Fruit fly (Drosophila melanogaster) whole organism, embryonic: ENCODE data around the gene Gpdh1.

Source experiments
- Atf3 ChIP-seq: fragments of 200-800 bp; sonication (Bioruptor generic); optimal IDR thresholded peaks from 3 replicates; lab custom pipeline; 2016; ENCODE audit warnings: missing biosample characterization, missing genetic modification characterization
- CG10979 ChIP-seq: fragments of 200-800 bp; sonication (Bioruptor generic); optimal IDR thresholded peaks from 2 replicates; lab custom pipeline; 2018; ENCODE audit warnings: missing biosample characterization, mild to moderate bottlenecking, missing genetic modification characterization, moderate library complexity
- CG12071 ChIP-seq: fragments of 200-800 bp; sonication (Bioruptor generic); optimal IDR thresholded peaks from 3 replicates; lab custom pipeline; 2018; ENCODE audit warnings: missing biosample characterization, mild to moderate bottlenecking, missing genetic modification characterization
- CG13123 ChIP-seq: fragments of 200-800 bp; sonication (Bioruptor generic); optimal IDR thresholded peaks from 2 replicates; lab custom pipeline; 2016; ENCODE audit warnings: missing biosample characterization, missing genetic modification characterization
- CG13775 ChIP-seq: fragments of 200-800 bp; sonication (Bioruptor generic); optimal IDR thresholded peaks from 3 replicates; lab custom pipeline; 2017; ENCODE audit warnings: missing biosample characterization, mild to moderate bottlenecking, missing genetic modification characterization
- CG14050 ChIP-seq: fragments of 200-800 bp; sonication (Bioruptor generic); IDR thresholded peaks from 3 replicates; pipeline ENCODE4 v1.3.6; 2022; ENCODE audit warnings: missing biosample characterization, missing genetic modification characterization
- CG17829 ChIP-seq: fragments of 200-800 bp; optimal IDR thresholded peaks from 2 replicates; lab custom pipeline; 2019; ENCODE audit warnings: missing biosample characterization, mild to moderate bottlenecking, missing genetic modification characterization, moderate library complexity
- CG1792 ChIP-seq: fragments of 200-800 bp; sonication (Bioruptor generic); optimal IDR thresholded peaks from 2 replicates; lab custom pipeline; 2016; ENCODE audit warnings: missing biosample characterization, missing genetic modification characterization
- CG1832 ChIP-seq: fragments of 200-800 bp; sonication (Bioruptor generic); optimal IDR thresholded peaks from 2 replicates; lab custom pipeline; 2017; ENCODE audit warnings: missing biosample characterization, mild to moderate bottlenecking, missing genetic modification characterization, inconsistent platforms
- CG32772 ChIP-seq: fragments of 200-800 bp; sonication (Bioruptor generic); IDR thresholded peaks from 2 replicates; pipeline ENCODE4 v1.3.6; 2022; ENCODE audit warnings: missing biosample characterization, missing genetic modification characterization
- CG3838 ChIP-seq: fragments of 200-800 bp; sonication (Bioruptor generic); optimal IDR thresholded peaks from 3 replicates; lab custom pipeline; 2016; ENCODE audit warnings: missing biosample characterization, missing genetic modification characterization
- CG4707 ChIP-seq: fragments of 200-800 bp; sonication (Bioruptor generic); optimal IDR thresholded peaks from 2 replicates; lab custom pipeline; 2018; ENCODE audit warnings: missing biosample characterization, mild to moderate bottlenecking, missing genetic modification characterization, moderate library complexity
- CG4730 ChIP-seq: fragments of 200-800 bp; sonication (Bioruptor generic); IDR thresholded peaks from 2 replicates; pipeline ENCODE4 v1.3.6; 2022; ENCODE audit warnings: missing biosample characterization, missing genetic modification characterization
- CG4820 ChIP-seq: fragments of 200-800 bp; sonication (Bioruptor generic); optimal IDR thresholded peaks from 3 replicates; lab custom pipeline; 2016; ENCODE audit warnings: missing biosample characterization, missing genetic modification characterization
- CG7357 ChIP-seq: fragments of 200-800 bp; sonication (Bioruptor generic); IDR thresholded peaks from 3 replicates; pipeline ENCODE4 v1.3.6; 2022; ENCODE audit warnings: missing biosample characterization, missing genetic modification characterization
- CG7745 ChIP-seq: fragments of 200-800 bp; sonication (Bioruptor generic); optimal IDR thresholded peaks from 2 replicates; lab custom pipeline; 2018; ENCODE audit warnings: missing biosample characterization, mild to moderate bottlenecking, missing genetic modification characterization, moderate library complexity
- CG7786 ChIP-seq: fragments of 200-800 bp; sonication (Bioruptor generic); optimal IDR thresholded peaks from 2 replicates; lab custom pipeline; 2016; ENCODE audit warnings: missing biosample characterization, missing genetic modification characterization
- CG9215 ChIP-seq: fragments of 200-800 bp; sonication (Bioruptor generic); IDR thresholded peaks from 2 replicates; pipeline ENCODE4 v1.3.6; 2022; ENCODE audit warnings: missing biosample characterization, missing genetic modification characterization
- CG9437 ChIP-seq: fragments of 200-800 bp; sonication (Bioruptor generic); optimal IDR thresholded peaks from 2 replicates; lab custom pipeline; 2018; ENCODE audit warnings: missing biosample characterization, mild to moderate bottlenecking, missing genetic modification characterization
- CG9797 ChIP-seq: fragments of 200-800 bp; sonication (Bioruptor generic); optimal IDR thresholded peaks from 3 replicates; lab custom pipeline; 2018; ENCODE audit warnings: missing biosample characterization, mild to moderate bottlenecking, missing genetic modification characterization
- D ChIP-seq, 2 experiments: fragments of 200-800 bp in 1 of 2; fragments of >200 bp in 1 of 2; sonication (Bioruptor generic) in 1 of 2; optimal IDR thresholded peaks; 2 replicates in 1 of 2; 3 replicates in 1 of 2; lab custom pipeline; 2017; ENCODE audit warnings: mild to moderate bottlenecking in 1 of 2, missing biosample characterization in 1 of 2, missing genetic modification characterization in 1 of 2, missing genetic modification reagents in 1 of 2
- D19A ChIP-seq: fragments of 200-800 bp; optimal IDR thresholded peaks from 3 replicates; lab custom pipeline; 2019; ENCODE audit warnings: missing biosample characterization, mild to moderate bottlenecking, missing genetic modification characterization, moderate library complexity
- Dref ChIP-seq: fragments of 200-800 bp; sonication (Bioruptor generic); IDR thresholded peaks from 2 replicates; pipeline ENCODE4 v1.3.6; 2022; ENCODE audit warnings: missing biosample characterization, missing genetic modification characterization
- Fer3 ChIP-seq: fragments of 200-800 bp; sonication (Bioruptor generic); optimal IDR thresholded peaks from 2 replicates; lab custom pipeline; 2018; ENCODE audit warnings: missing biosample characterization, mild to moderate bottlenecking, missing genetic modification characterization, moderate library complexity
- Gug ChIP-seq: fragments of 200-800 bp; sonication (Bioruptor generic); IDR thresholded peaks from 4 replicates; pipeline ENCODE4 v1.3.6; 2022; ENCODE audit warnings: missing biosample characterization, missing genetic modification characterization
- PHDP ChIP-seq: fragments of 200-800 bp; sonication (Bioruptor generic); optimal IDR thresholded peaks from 3 replicates; lab custom pipeline; 2018; ENCODE audit warnings: missing biosample characterization, mild to moderate bottlenecking, missing genetic modification characterization, moderate library complexity
- Sin3A ChIP-seq: fragments of >200 bp; optimal IDR thresholded peaks from 2 replicates; lab custom pipeline; 2018
- Tbp ChIP-seq: fragments of >200 bp; optimal IDR thresholded peaks from 2 replicates; lab custom pipeline; 2018; ENCODE audit warnings: missing biosample characterization, missing genetic modification characterization
- Xrp1 ChIP-seq: fragments of 200-800 bp; sonication (Bioruptor generic); IDR thresholded peaks from 2 replicates; pipeline ENCODE4 v1.3.6; 2022; ENCODE audit warnings: missing biosample characterization, missing genetic modification characterization
- YL-1 ChIP-seq: fragments of 200-800 bp; sonication (Bioruptor generic); optimal IDR thresholded peaks from 3 replicates; lab custom pipeline; 2017; ENCODE audit warnings: missing biosample characterization, mild to moderate bottlenecking, missing genetic modification characterization
- ase ChIP-seq: fragments of 200-800 bp; sonication (Bioruptor generic); IDR thresholded peaks from 3 replicates; pipeline ENCODE4 v1.3.6; 2022; ENCODE audit warnings: missing biosample characterization, missing genetic modification characterization
- ato ChIP-seq: fragments of 200-800 bp; sonication (Bioruptor generic); IDR thresholded peaks from 2 replicates; pipeline ENCODE4 v1.3.6; 2022; ENCODE audit warnings: missing biosample characterization, missing genetic modification characterization; ENCODE audit not compliant: partially characterized antibody
- bigmax ChIP-seq: fragments of 200-800 bp; sonication (Bioruptor generic); optimal IDR thresholded peaks from 2 replicates; lab custom pipeline; 2018; ENCODE audit warnings: missing biosample characterization, mild to moderate bottlenecking, missing genetic modification characterization
- bowl ChIP-seq: fragments of 200-800 bp; sonication (Bioruptor generic); IDR thresholded peaks from 2 replicates; pipeline ENCODE4 v1.3.6; 2022; ENCODE audit warnings: missing biosample characterization, missing genetic modification characterization
- br ChIP-seq: fragments of >200 bp; optimal IDR thresholded peaks from 2 replicates; lab custom pipeline; 2017
- dati ChIP-seq: fragments of 200-800 bp; sonication (Bioruptor generic); IDR thresholded peaks from 2 replicates; pipeline ENCODE4 v1.3.6; 2022; ENCODE audit warnings: missing biosample characterization, missing genetic modification characterization
- ems ChIP-seq: fragments of 200-800 bp; sonication (Bioruptor generic); optimal IDR thresholded peaks from 3 replicates; lab custom pipeline; 2016; ENCODE audit warnings: missing biosample characterization, missing genetic modification characterization
- en ChIP-seq: fragments of 200-800 bp; sonication (Bioruptor generic); optimal IDR thresholded peaks from 2 replicates; lab custom pipeline; 2016; ENCODE audit warnings: missing biosample characterization, missing genetic modification characterization
- esg ChIP-seq: fragments of 200-800 bp; sonication (Bioruptor generic); conservative IDR thresholded peaks from 2 replicates; pipeline ENCODE4 v1.3.6; 2022; ENCODE audit warnings: missing biosample characterization, missing genetic modification characterization
- eyg ChIP-seq: fragments of 200-800 bp; sonication (Bioruptor generic); optimal IDR thresholded peaks from 3 replicates; lab custom pipeline; 2016; ENCODE audit warnings: missing biosample characterization, missing genetic modification characterization
- gsb-n ChIP-seq: fragments of 200-800 bp; sonication (Bioruptor generic); optimal IDR thresholded peaks from 3 replicates; lab custom pipeline; 2018; ENCODE audit warnings: missing biosample characterization, mild to moderate bottlenecking, missing genetic modification characterization
- gt ChIP-seq: fragments of 200-800 bp; sonication (Bioruptor generic); IDR thresholded peaks from 2 replicates; pipeline ENCODE4 v1.3.6; 2022; ENCODE audit warnings: missing biosample characterization, missing genetic modification characterization
- kay ChIP-seq: fragments of 200-800 bp; sonication (Bioruptor generic); optimal IDR thresholded peaks from 2 replicates; lab custom pipeline; 2016; ENCODE audit warnings: missing biosample characterization, missing genetic modification characterization
- mam ChIP-seq: fragments of 200-800 bp; sonication (Bioruptor generic); optimal IDR thresholded peaks from 3 replicates; lab custom pipeline; 2016; ENCODE audit warnings: missing biosample characterization, missing genetic modification characterization
- nau ChIP-seq: fragments of 200-800 bp; sonication (Bioruptor generic); optimal IDR thresholded peaks from 3 replicates; lab custom pipeline; 2017; ENCODE audit warnings: missing biosample characterization, mild to moderate bottlenecking, missing genetic modification characterization, missing genetic modification reagents
- pho ChIP-seq: fragments of 200-800 bp; sonication (Bioruptor generic); optimal IDR thresholded peaks from 2 replicates; lab custom pipeline; 2016; ENCODE audit warnings: missing biosample characterization, missing genetic modification characterization
- pros ChIP-seq: fragments of 200-800 bp; sonication (Bioruptor generic); optimal IDR thresholded peaks from 3 replicates; lab custom pipeline; 2019; ENCODE audit warnings: missing biosample characterization, mild to moderate bottlenecking, missing genetic modification characterization, moderate library complexity
- sima ChIP-seq: fragments of 200-800 bp; sonication (Bioruptor generic); optimal IDR thresholded peaks from 2 replicates; lab custom pipeline; 2016; ENCODE audit warnings: missing biosample characterization, missing genetic modification characterization
- twi ChIP-seq: fragments of 200-800 bp; optimal IDR thresholded peaks from 2 replicates; lab custom pipeline; 2019; ENCODE audit warnings: missing biosample characterization, mild to moderate bottlenecking, missing genetic modification characterization, moderate library complexity
- vfl ChIP-seq: fragments of 200-800 bp; sonication (Bioruptor generic); optimal IDR thresholded peaks from 2 replicates; lab custom pipeline; 2016; ENCODE audit warnings: missing biosample characterization, missing genetic modification characterization

The Gpdh1 gene

DNA sequence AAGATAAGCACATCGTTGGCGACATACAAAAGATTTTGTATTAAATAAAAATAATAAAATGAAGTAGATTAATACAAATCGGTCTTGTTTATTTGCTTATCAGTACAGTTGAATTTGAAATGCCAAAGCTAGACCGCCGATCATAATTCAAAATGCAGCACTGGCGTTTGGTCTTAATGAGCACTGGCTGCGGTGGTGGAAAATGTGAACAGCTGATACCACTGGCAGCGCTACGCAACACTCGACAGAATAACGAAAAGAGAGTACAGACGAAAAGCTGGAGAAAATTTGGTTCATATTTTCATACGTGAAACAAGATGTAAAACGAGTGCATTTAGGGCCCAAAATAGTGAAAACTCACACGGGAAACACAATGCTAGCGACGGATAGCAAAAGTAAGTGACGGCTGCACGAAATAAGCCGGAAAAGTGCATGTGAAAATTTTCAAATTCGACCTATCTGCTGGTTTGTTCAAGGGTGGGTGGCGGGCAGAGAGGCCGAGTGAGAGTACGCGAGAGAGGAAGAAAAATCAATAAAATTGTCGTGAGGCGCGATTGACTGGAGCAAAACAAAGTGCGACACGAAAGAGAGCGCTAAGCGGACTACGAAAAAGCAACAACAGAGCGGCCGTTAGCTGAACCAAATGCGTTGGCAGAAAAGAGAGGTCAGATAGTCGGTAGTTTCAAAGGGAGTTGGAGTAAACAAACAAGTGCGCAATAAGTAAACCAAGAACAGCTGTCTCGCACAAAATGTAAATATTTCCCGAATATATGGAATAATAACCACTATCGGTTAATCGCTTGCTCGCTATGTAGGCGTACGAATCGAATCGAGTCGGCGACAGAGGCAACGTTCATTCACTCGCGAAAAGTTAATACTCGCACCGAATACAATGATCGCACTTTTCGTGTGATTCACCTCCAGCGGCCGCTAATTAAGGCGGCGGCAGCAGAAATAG, 36.3 kb upstream of the Gpdh1 start, which contains the start of gene bchs (continued):
- TF ChIP-seq PHDP (tag; lab: Kevin White, UChicago) (peak; percentile 92), CG4707 (GFP tag; lab: Kevin White, UChicago) (peak; percentile 90), br (lab: Kevin White, UChicago) (no peak), en (GFP tag; lab: Kevin White, UChicago) (peak; percentile 87), CG7786 (GFP tag; lab: Kevin White, UChicago) (peak; percentile 53), mam (GFP tag; lab: Kevin White, UChicago) (peak; percentile 64), CG3838 (GFP tag; lab: Kevin White, UChicago) (peak; percentile 82), Gug (GFP tag; lab: Robert Waterston, UW) (no peak; the same call in 3 of the 4 replicates), pros (GFP tag; lab: Kevin White, UChicago) (peak; percentile 13), YL-1 (GFP tag; lab: Kevin White, UChicago) (peak; percentile 95), bigmax (GFP tag; lab: Kevin White, UChicago) (peak; percentile 77), Atf3 (GFP tag; lab: Kevin White, UChicago) (peak; percentile 59), D19A (no peak), Xrp1 (GFP tag; lab: Robert Waterston, UW) (peak; percentile 94), CG10979 (peak; percentile 68), twi (no peak), CG9215 (GFP tag; lab: Robert Waterston, UW) (no peak), nau (GFP tag; lab: Kevin White, UChicago) (no peak), CG13775 (GFP tag; lab: Kevin White, UChicago) (peak; percentile 61), gt (no peak), ato (GFP tag; lab: Robert Waterston, UW) (peak; percentile 19; the same call in 1 of the 2 replicates), vfl (GFP tag; lab: Kevin White, UChicago) (no peak), Fer3 (tag; lab: Kevin White, UChicago) (peak; percentile 88), CG7745 (tag; lab: Kevin White, UChicago) (peak; percentile 75), CG4820 (GFP tag; lab: Kevin White, UChicago) (peak; percentile 68), Dref (GFP tag; lab: Robert Waterston, UW) (peak; percentile 83), CG14050 (GFP tag; lab: Robert Waterston, UW) (peak; percentile 82), CG12071 (GFP tag; lab: Kevin White, UChicago) (peak; percentile 97), dati (GFP tag; lab: Robert Waterston, UW) (no peak), ems (GFP tag; lab: Kevin White, UChicago) (peak; percentile 62), CG1832 (peak; percentile 45), CG9797 (GFP tag; lab: Kevin White, UChicago) (peak; percentile 17), kay (GFP tag; lab: Kevin White, UChicago) (peak; percentile 71), CG1792 (GFP tag; lab: Kevin White, UChicago) (peak; percentile 91), CG17829 (tag; lab: Kevin White, UChicago) (peak; percentile 51), D (optimal IDR thresholded peaks at IDR 0.05; lab: Kevin White, UChicago) (no peak), D (GFP tag; optimal IDR thresholded peaks at IDR 0.05; lab: Kevin White, UChicago) (peak; percentile 89), bowl (GFP tag; lab: Robert Waterston, UW) (peak; percentile 78), gsb-n (tag; lab: Kevin White, UChicago) (no peak), eyg (peak; percentile 85), CG13123 (GFP tag; lab: Kevin White, UChicago) (peak; percentile 91), CG4730 (GFP tag; lab: Robert Waterston, UW) (peak; percentile 66), Tbp (GFP tag; lab: Kevin White, UChicago) (no peak), CG7357 (GFP tag; lab: Robert Waterston, UW) (0 out of 3 replicates have a peak, but pooled peaks have one; percentile 44), CG32772 (GFP tag; lab: Robert Waterston, UW) (no peak), ase (no peak), pho (GFP tag; lab: Kevin White, UChicago) (peak; percentile 82), sima (GFP tag; lab: Kevin White, UChicago) (peak; percentile 59), esg (GFP tag; lab: Robert Waterston, UW) (no peak), CG9437 (GFP tag; lab: Kevin White, UChicago) (no peak), Sin3A (peak; percentile 50)
